Worm (Caenorhabditis elegans): ENCODE measurements around the gene ser-2.

The ser-2 gene

ce11 chrX:15339807-15340596, 37.2 kb upstream of the ser-2 start, which contains the start of gene Y15E3A.5:
Y15E3A.5 (plus strand) TSS chrX:15340558.
- peak; percentile 61 for TF ChIP-seq gmeb-1 (tag; optimal IDR thresholded peaks at IDR 0.05)
- TF ChIP-seq fos-1 (tag; optimal IDR thresholded peaks at IDR 0.05) = peak; percentile 72
- peak; percentile 87 for TF ChIP-seq sma-9 (GFP tag; optimal IDR thresholded peaks at IDR 0.05)
- TF ChIP-seq sma-9 (tag; optimal IDR thresholded peaks at IDR 0.05) = no peak
- peak; percentile 56 for TF ChIP-seq nhr-21 (tag; optimal IDR thresholded peaks at IDR 0.05)
- TF ChIP-seq F13H6.1 (tag; optimal IDR thresholded peaks at IDR 0.05) = peak; percentile 65
- TF ChIP-seq egl-27 (tag; optimal IDR thresholded peaks at IDR 0.05) = no peak
- TF ChIP-seq nhr-6 (tag; optimal IDR thresholded peaks at IDR 0.05) = peak; percentile 50
- TF ChIP-seq ceh-82 (tag; optimal IDR thresholded peaks at IDR 0.05) = no peak
- TF ChIP-seq blmp-1 (tag; optimal IDR thresholded peaks at IDR 0.05; ENCODE audit: insufficient read depth) = peak; percentile 76
- peak; percentile 50 for TF ChIP-seq C34F6.9 (tag; optimal IDR thresholded peaks at IDR 0.05)
- peak; percentile 55 for TF ChIP-seq ztf-4 (tag; optimal IDR thresholded peaks at IDR 0.05)
- TF ChIP-seq zag-1 (tag; optimal IDR thresholded peaks at IDR 0.05) = no peak
- peak; percentile 74 for TF ChIP-seq crh-2 (tag; optimal IDR thresholded peaks at IDR 0.05)
- TF ChIP-seq nhr-25 (tag; optimal IDR thresholded peaks at IDR 0.05) = peak; percentile 94
- TF ChIP-seq nhr-129 (tag; optimal IDR thresholded peaks at IDR 0.05) = peak; percentile 89
- peak; percentile 82 for TF ChIP-seq sma-3 (GFP tag; optimal IDR thresholded peaks at IDR 0.05)
- no peak for TF ChIP-seq unc-39 (tag; optimal IDR thresholded peaks at IDR 0.05)
- peak; percentile 29 for TF ChIP-seq lin-13 (GFP tag; optimal IDR thresholded peaks at IDR 0.05)

ce11 chrX:15338195-15338594, 35.4 kb upstream of the ser-2 start:
- TF ChIP-seq nhr-12 (tag; optimal IDR thresholded peaks at IDR 0.05) (no peak), sma-9 (GFP tag; optimal IDR thresholded peaks at IDR 0.05) (peak; percentile 57), sma-9 (tag; optimal IDR thresholded peaks at IDR 0.05) (no peak), C34F6.9 (tag; optimal IDR thresholded peaks at IDR 0.05) (peak; percentile 45), unc-62 (GFP tag; optimal IDR thresholded peaks at IDR 0.05) (no peak), F13H6.1 (tag; optimal IDR thresholded peaks at IDR 0.05) (peak; percentile 74), nhr-129 (tag; optimal IDR thresholded peaks at IDR 0.05) (peak; percentile 26), lsy-2 (tag; optimal IDR thresholded peaks at IDR 0.05) (peak in 1 of 2 experiments; percentile 27), ztf-11 (tag; optimal IDR thresholded peaks at IDR 0.05) (no peak), nhr-237 (tag; optimal IDR thresholded peaks at IDR 0.05) (no peak), dmd-4 (tag; optimal IDR thresholded peaks at IDR 0.05) (no peak), sma-3 (GFP tag; optimal IDR thresholded peaks at IDR 0.05) (no peak), ztf-1 (GFP tag; conservative IDR thresholded peaks at IDR 0.05) (no peak), nhr-10 (tag; optimal IDR thresholded peaks at IDR 0.05) (no peak)

ce11 chrX:15336392-15336791, 33.6 kb upstream of the ser-2 start:
- TF ChIP-seq ZK546.5 (tag; optimal IDR thresholded peaks at IDR 0.05) = no peak
- no peak for TF ChIP-seq nhr-21 (tag; optimal IDR thresholded peaks at IDR 0.05)

- no peak for TF ChIP-seq crh-2 (tag; optimal IDR thresholded peaks at IDR 0.05)
- TF ChIP-seq F13H6.1 (tag; optimal IDR thresholded peaks at IDR 0.05) = no peak
- no peak for TF ChIP-seq aly-2 (tag; optimal IDR thresholded peaks at IDR 0.05)
- TF ChIP-seq ama-1 (optimal IDR thresholded peaks at IDR 0.05) = no peak
- TF ChIP-seq ztf-1 (GFP tag; conservative IDR thresholded peaks at IDR 0.05) = no peak
- no peak for TF ChIP-seq unc-39 (tag; optimal IDR thresholded peaks at IDR 0.05)
- TF ChIP-seq elt-3 (tag; optimal IDR thresholded peaks at IDR 0.05) = no peak
- no peak for TF ChIP-seq lin-13 (GFP tag; optimal IDR thresholded peaks at IDR 0.05)
- TF ChIP-seq mdl-1 (tag; optimal IDR thresholded peaks at IDR 0.05) = no peak
- TF ChIP-seq lin-39 (tag; optimal IDR thresholded peaks at IDR 0.05) = no peak
- TF ChIP-seq nhr-77 (tag; optimal IDR thresholded peaks at IDR 0.05) = no peak
- TF ChIP-seq nhr-25 (tag; optimal IDR thresholded peaks at IDR 0.05) = no peak
- no peak for TF ChIP-seq nhr-6 (tag; optimal IDR thresholded peaks at IDR 0.05)
- no peak for TF ChIP-seq gmeb-1 (tag; optimal IDR thresholded peaks at IDR 0.05)
- no peak for TF ChIP-seq ztf-11 (tag; optimal IDR thresholded peaks at IDR 0.05)
- no peak for TF ChIP-seq zag-1 (tag; optimal IDR thresholded peaks at IDR 0.05)
- no peak for TF ChIP-seq alr-1 (tag; optimal IDR thresholded peaks at IDR 0.05)
These were observed 32.9 kb upstream of the ser-2 start for ce11 chrX:15335636-15336035.

Measured in whole organism, L2 larva.